Worm (Caenorhabditis elegans): ENCODE data around the gene C18A11.2.

ce11 chrX:8110193-8110592 lies 42.8 kb downstream of the C18A11.2 start, which contains the start of gene K07E3.1:
- TF ChIP-seq fos-1 (tag; optimal IDR thresholded peaks at IDR 0.05) = no peak
- no peak for TF ChIP-seq blmp-1 (tag; optimal IDR thresholded peaks at IDR 0.05; ENCODE audit: insufficient read depth)
- TF ChIP-seq dmd-4 (tag; optimal IDR thresholded peaks at IDR 0.05) = no peak
- TF ChIP-seq ZK546.5 (tag; optimal IDR thresholded peaks at IDR 0.05) = no peak
- no peak for TF ChIP-seq mdl-1 (tag; optimal IDR thresholded peaks at IDR 0.05)
- TF ChIP-seq elt-3 (tag; optimal IDR thresholded peaks at IDR 0.05) = no peak
- no peak for TF ChIP-seq nhr-11 (tag; optimal IDR thresholded peaks at IDR 0.05)
- no peak for TF ChIP-seq snpc-4 (tag; optimal IDR thresholded peaks at IDR 0.05)
- no peak for TF ChIP-seq zag-1 (tag; optimal IDR thresholded peaks at IDR 0.05)
- no peak for TF ChIP-seq unc-62 (GFP tag; optimal IDR thresholded peaks at IDR 0.05)
- no peak for TF ChIP-seq nhr-25 (tag; optimal IDR thresholded peaks at IDR 0.05)
